Fruit fly (Drosophila melanogaster) whole organism, prepupa: ENCODE results near the gene Mkp3.

Source experiments
- Blimp-1 ChIP-seq: fragments of 200-800 bp; sonication (Bioruptor generic); optimal IDR thresholded peaks from 3 replicates; lab custom pipeline; 2017; ENCODE audit warnings: missing biosample characterization, missing genetic modification characterization, mild to moderate bottlenecking, moderate library complexity, missing genetic modification reagents
- CG10669 ChIP-seq: fragments of 200-800 bp; sonication (Bioruptor generic); optimal IDR thresholded peaks from 3 replicates; lab custom pipeline; 2018; ENCODE audit warnings: missing biosample characterization, mild to moderate bottlenecking, missing genetic modification characterization, moderate library complexity
- CG11294 ChIP-seq: fragments of 200-800 bp; sonication (Bioruptor generic); IDR thresholded peaks from 2 replicates; pipeline ENCODE4 v1.3.6; 2022; ENCODE audit warnings: missing biosample characterization, missing genetic modification characterization
- CG11902 ChIP-seq: fragments of 200-800 bp; sonication (Bioruptor generic); optimal IDR thresholded peaks from 3 replicates; lab custom pipeline; 2016; ENCODE audit warnings: missing biosample characterization, missing genetic modification characterization
- CG1621 ChIP-seq: fragments of 200-800 bp; sonication (Bioruptor generic); optimal IDR thresholded peaks from 3 replicates; lab custom pipeline; 2018; ENCODE audit warnings: missing biosample characterization, mild to moderate bottlenecking, missing genetic modification characterization
- CG16779 ChIP-seq: fragments of 200-800 bp; sonication (Bioruptor generic); optimal IDR thresholded peaks from 3 replicates; lab custom pipeline; 2017; ENCODE audit warnings: missing biosample characterization, mild to moderate bottlenecking, missing genetic modification characterization
- CG3032 ChIP-seq: fragments of 200-800 bp; optimal IDR thresholded peaks from 2 replicates; lab custom pipeline; 2019; ENCODE audit warnings: missing biosample characterization, mild to moderate bottlenecking, missing genetic modification characterization, moderate library complexity
- CG31627 ChIP-seq: fragments of 200-800 bp; sonication (Bioruptor generic); optimal IDR thresholded peaks from 3 replicates; lab custom pipeline; 2016; ENCODE audit warnings: missing biosample characterization, missing genetic modification characterization
- CG32006 ChIP-seq: fragments of 200-800 bp; sonication (Bioruptor generic); optimal IDR thresholded peaks from 3 replicates; lab custom pipeline; 2017; ENCODE audit warnings: missing biosample characterization, mild to moderate bottlenecking, missing genetic modification characterization
- CG34406 ChIP-seq: fragments of 200-800 bp; sonication (Bioruptor generic); optimal IDR thresholded peaks from 3 replicates; lab custom pipeline; 2016; ENCODE audit warnings: missing biosample characterization, missing genetic modification characterization
- CG3919 ChIP-seq: fragments of 200-800 bp; sonication (Bioruptor generic); optimal IDR thresholded peaks from 3 replicates; lab custom pipeline; 2016; ENCODE audit warnings: missing biosample characterization, missing genetic modification characterization
- CG4318 ChIP-seq: fragments of 200-800 bp; sonication (Bioruptor generic); optimal IDR thresholded peaks from 3 replicates; lab custom pipeline; 2017; ENCODE audit warnings: missing biosample characterization, mild to moderate bottlenecking, missing genetic modification characterization
- CG6163 ChIP-seq: fragments of 200-800 bp; sonication (Bioruptor generic); IDR thresholded peaks from 3 replicates; pipeline ENCODE4 v1.3.6; 2022; ENCODE audit warnings: missing biosample characterization, missing genetic modification characterization
- CG6276 ChIP-seq: fragments of 200-800 bp; sonication (Bioruptor generic); optimal IDR thresholded peaks from 2 replicates; lab custom pipeline; 2017; ENCODE audit warnings: missing biosample characterization, mild to moderate bottlenecking, missing genetic modification characterization
- CG6808 ChIP-seq: fragments of 200-800 bp; sonication (Bioruptor generic); optimal IDR thresholded peaks from 3 replicates; lab custom pipeline; 2017; ENCODE audit warnings: missing biosample characterization, missing genetic modification characterization, mild to moderate bottlenecking, moderate library complexity, missing genetic modification reagents
- CG6854 ChIP-seq: fragments of 200-800 bp; sonication (Bioruptor generic); optimal IDR thresholded peaks from 2 replicates; lab custom pipeline; 2017; ENCODE audit warnings: missing biosample characterization, mild to moderate bottlenecking, missing genetic modification characterization
- CG8632 ChIP-seq: fragments of 200-800 bp; sonication (Bioruptor generic); optimal IDR thresholded peaks from 3 replicates; lab custom pipeline; 2016; ENCODE audit warnings: missing biosample characterization, missing genetic modification characterization
- CG9139 ChIP-seq: fragments of 200-800 bp; sonication (Bioruptor generic); optimal IDR thresholded peaks from 3 replicates; lab custom pipeline; 2017; ENCODE audit warnings: missing biosample characterization, mild to moderate bottlenecking, missing genetic modification characterization
- Eip75B ChIP-seq: fragments of 200-800 bp; sonication (Bioruptor generic); optimal IDR thresholded peaks from 3 replicates; lab custom pipeline; 2016; ENCODE audit warnings: missing biosample characterization, missing genetic modification characterization
- Eip93F ChIP-seq: fragments of 200-800 bp; sonication (Bioruptor generic); optimal IDR thresholded peaks from 2 replicates; lab custom pipeline; 2016; ENCODE audit warnings: missing biosample characterization, mild to moderate bottlenecking, missing genetic modification characterization
- Ets21C ChIP-seq: fragments of 200-800 bp; sonication (Bioruptor generic); optimal IDR thresholded peaks from 3 replicates; lab custom pipeline; 2016; ENCODE audit warnings: missing biosample characterization, missing genetic modification characterization
- Gug ChIP-seq: fragments of 200-800 bp; sonication (Bioruptor generic); IDR thresholded peaks from 2 replicates; pipeline ENCODE4 v1.3.6; 2022; ENCODE audit warnings: missing biosample characterization, missing genetic modification characterization
- Hr38 ChIP-seq: sonication (Bioruptor generic); optimal IDR thresholded peaks from 2 replicates; lab custom pipeline; 2016; ENCODE audit warnings: missing biosample characterization, missing genetic modification characterization
- Lpt ChIP-seq: fragments of 200-800 bp; sonication (Bioruptor generic); optimal IDR thresholded peaks from 3 replicates; lab custom pipeline; 2016; ENCODE audit warnings: missing biosample characterization, missing genetic modification characterization
- Met ChIP-seq: fragments of 200-800 bp; sonication (Bioruptor generic); optimal IDR thresholded peaks from 3 replicates; lab custom pipeline; 2016; ENCODE audit warnings: missing biosample characterization, missing genetic modification characterization
- OdsH ChIP-seq: fragments of 200-800 bp; sonication (Bioruptor generic); optimal IDR thresholded peaks from 3 replicates; lab custom pipeline; 2016; ENCODE audit warnings: missing biosample characterization, missing genetic modification characterization
- Sox14 ChIP-seq: fragments of 200-800 bp; sonication (Bioruptor generic); optimal IDR thresholded peaks from 3 replicates; lab custom pipeline; 2016; ENCODE audit warnings: missing biosample characterization, missing genetic modification characterization
- Sox15 ChIP-seq: fragments of 200-800 bp; sonication (Bioruptor generic); optimal IDR thresholded peaks from 3 replicates; lab custom pipeline; 2016; ENCODE audit warnings: missing biosample characterization, missing genetic modification characterization
- acj6 ChIP-seq: fragments of 200-800 bp; sonication (Bioruptor generic); optimal IDR thresholded peaks from 3 replicates; lab custom pipeline; 2016; ENCODE audit warnings: missing biosample characterization, missing genetic modification characterization
- cyc ChIP-seq: fragments of 200-800 bp; sonication (Bioruptor generic); optimal IDR thresholded peaks from 3 replicates; lab custom pipeline; 2016; ENCODE audit warnings: missing biosample characterization, missing genetic modification characterization
- dsx ChIP-seq: fragments of 200-800 bp; optimal IDR thresholded peaks from 3 replicates; lab custom pipeline; 2019; ENCODE audit warnings: missing biosample characterization, mild to moderate bottlenecking, missing genetic modification characterization, moderate library complexity; ENCODE audit not compliant: poor library complexity, severe bottlenecking
- eg ChIP-seq: fragments of 200-800 bp; sonication (Bioruptor generic); IDR thresholded peaks from 3 replicates; pipeline ENCODE4 v1.3.6; 2022; ENCODE audit warnings: missing biosample characterization, missing genetic modification characterization
- esn ChIP-seq: fragments of 200-800 bp; sonication (Bioruptor generic); optimal IDR thresholded peaks from 2 replicates; lab custom pipeline; 2016; ENCODE audit warnings: missing biosample characterization, mild to moderate bottlenecking, missing genetic modification characterization, moderate library complexity
- fd59A ChIP-seq: fragments of 200-800 bp; sonication (Bioruptor generic); optimal IDR thresholded peaks from 2 replicates; lab custom pipeline; 2017; ENCODE audit warnings: missing biosample characterization, mild to moderate bottlenecking, missing genetic modification characterization, missing genetic modification reagents
- fkh ChIP-seq: fragments of 200-800 bp; sonication (Bioruptor generic); optimal IDR thresholded peaks from 3 replicates; lab custom pipeline; 2017; ENCODE audit warnings: missing biosample characterization, mild to moderate bottlenecking, missing genetic modification characterization, moderate library complexity
- lz ChIP-seq: fragments of 200-800 bp; sonication (Bioruptor generic); optimal IDR thresholded peaks from 3 replicates; lab custom pipeline; 2016; ENCODE audit warnings: missing biosample characterization, missing genetic modification characterization
- net ChIP-seq: fragments of 200-800 bp; sonication (Bioruptor generic); optimal IDR thresholded peaks from 3 replicates; lab custom pipeline; 2016; ENCODE audit warnings: missing biosample characterization, missing genetic modification characterization
- salr ChIP-seq, 2 experiments: fragments of 200-800 bp; sonication (Bioruptor generic); optimal IDR thresholded peaks; 3 replicates each; lab custom pipeline; 2016 to 2018; ENCODE audit warnings: missing biosample characterization in 2 of 2, missing genetic modification characterization in 2 of 2, mild to moderate bottlenecking in 1 of 2
- spab ChIP-seq: fragments of 200-800 bp; sonication (Bioruptor generic); optimal IDR thresholded peaks from 2 replicates; lab custom pipeline; 2017; ENCODE audit warnings: missing biosample characterization, mild to moderate bottlenecking, missing genetic modification characterization, missing genetic modification reagents
- ss ChIP-seq, 2 experiments: fragments of 200-800 bp; sonication (Bioruptor generic); optimal IDR thresholded peaks; 2 replicates in 1 of 2; 3 replicates in 1 of 2; lab custom pipeline; 2017 to 2018; ENCODE audit warnings: mild to moderate bottlenecking in 2 of 2, missing biosample characterization in 2 of 2, missing genetic modification characterization in 2 of 2, moderate library complexity in 1 of 2
- svp ChIP-seq: fragments of 200-800 bp; sonication (Bioruptor generic); peaks from one replicate; lab custom pipeline; 2016; ENCODE audit warnings: missing biosample characterization, missing genetic modification characterization
- topi ChIP-seq: fragments of 200-800 bp; sonication (Bioruptor generic); optimal IDR thresholded peaks from 3 replicates; lab custom pipeline; 2016; ENCODE audit warnings: missing biosample characterization, missing genetic modification characterization
- vri ChIP-seq: fragments of 200-800 bp; sonication (Bioruptor generic); optimal IDR thresholded peaks from 3 replicates; lab custom pipeline; 2016; ENCODE audit warnings: missing biosample characterization, mild to moderate bottlenecking, missing genetic modification characterization

Mkp3 gene

DNA sequence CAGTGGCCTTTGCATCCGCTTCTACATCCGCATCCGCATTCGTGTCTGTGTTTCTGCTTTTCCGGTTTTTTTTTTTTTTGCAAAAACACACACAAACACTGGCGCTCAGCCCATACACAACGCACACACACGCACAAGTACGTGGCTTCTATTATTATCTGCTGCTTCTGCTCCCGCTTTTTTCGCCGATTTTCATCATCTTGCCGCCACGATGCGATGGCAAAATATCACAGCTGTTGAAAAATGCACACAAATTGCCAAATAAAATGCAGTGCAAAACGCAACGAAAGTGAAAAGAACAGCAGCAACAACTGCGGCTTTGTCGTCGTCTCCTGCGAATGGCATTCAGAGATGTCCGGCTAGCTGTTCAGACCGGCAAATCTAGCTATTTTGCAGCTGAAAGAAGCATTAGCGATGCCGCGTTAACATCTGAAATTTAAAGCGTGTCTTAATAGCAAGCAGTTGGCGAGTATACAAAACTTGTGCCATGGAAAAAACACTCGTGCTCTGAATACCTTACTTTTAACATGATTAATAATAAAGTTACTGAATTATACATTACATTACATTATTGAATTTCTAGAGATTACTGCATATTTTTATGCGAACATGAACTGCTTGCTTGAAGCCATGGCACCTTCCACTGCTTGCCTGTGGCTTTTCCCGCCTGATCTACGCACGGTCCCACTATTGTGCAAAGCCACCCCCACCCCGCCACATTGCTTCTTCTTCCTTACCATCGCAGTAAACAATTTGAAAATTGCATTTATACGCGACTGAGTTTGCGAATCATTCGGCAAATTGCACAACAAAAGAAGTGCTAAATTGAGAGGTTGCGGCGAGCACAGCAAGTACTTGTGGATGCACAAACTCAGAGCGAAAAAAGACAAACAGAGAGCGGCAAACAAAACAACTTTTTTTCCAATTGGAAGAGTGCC, 23.5 kb downstream of the Mkp3 start, which contains the start of the genes Ugt316A1 and Sfxn2 (continued):
- TF ChIP-seq esn (GFP tag; lab: Kevin White, UChicago), result peak; percentile 44
- peak; percentile 91 for TF ChIP-seq CG6854 (GFP tag; lab: Kevin White, UChicago)
- no peak for TF ChIP-seq CG16779 (tag; lab: Kevin White, UChicago)
- no peak for TF ChIP-seq fkh (GFP tag; lab: Kevin White, UChicago)
- TF ChIP-seq CG4318 (GFP tag; lab: Kevin White, UChicago), result no peak
- TF ChIP-seq CG3032 (tag; lab: Kevin White, UChicago), result peak; percentile 39
- no peak for TF ChIP-seq svp (GFP tag; lab: Kevin White, UChicago)
- TF ChIP-seq acj6 (GFP tag; lab: Kevin White, UChicago), result no peak
- TF ChIP-seq CG11902, result no peak
- TF ChIP-seq Sox15, result no peak
- TF ChIP-seq CG6276 (GFP tag; lab: Kevin White, UChicago), result peak; percentile 60
- peak; percentile 36 for TF ChIP-seq cyc
- no peak for TF ChIP-seq Gug (GFP tag; lab: Robert Waterston, UW)
- TF ChIP-seq Sox14, result peak; percentile 59
- peak; percentile 6 to 33 for TF ChIP-seq salr (GFP tag; optimal IDR thresholded peaks at IDR 0.05; lab: Kevin White, UChicago)
- peak; percentile 1 for TF ChIP-seq CG34406 (GFP tag; lab: Kevin White, UChicago)
- TF ChIP-seq spab, result no peak
- peak; percentile 32 for TF ChIP-seq Eip75B (GFP tag; lab: Kevin White, UChicago)
- peak; percentile 56 for TF ChIP-seq CG9139
- TF ChIP-seq topi (GFP tag; lab: Kevin White, UChicago), result peak; percentile 41
- peak; percentile 54; the same call in 2 of the 3 replicates for TF ChIP-seq eg (GFP tag; lab: Robert Waterston, UW)
- peak; percentile 52 for TF ChIP-seq CG3919 (GFP tag; lab: Kevin White, UChicago)
- peak; percentile 33 for TF ChIP-seq CG31627 (GFP tag; lab: Kevin White, UChicago)
- TF ChIP-seq CG6163, result no peak; the same call in 2 of the 3 replicates
- peak; percentile 58 for TF ChIP-seq Met (GFP tag; lab: Kevin White, UChicago)
- TF ChIP-seq ss (GFP tag; optimal IDR thresholded peaks at IDR 0.05; lab: Kevin White, UChicago), result peak; percentile 66 to 74
- TF ChIP-seq net, result peak; percentile 57
- peak; percentile 72 for TF ChIP-seq Eip93F (GFP tag; lab: Kevin White, UChicago)
- TF ChIP-seq CG10669 (GFP tag; lab: Kevin White, UChicago), result peak; percentile 37
- TF ChIP-seq CG11294 (GFP tag; lab: Robert Waterston, UW), result no peak
- peak; percentile 100 for TF ChIP-seq Blimp-1
- no peak for TF ChIP-seq CG32006 (GFP tag; lab: Kevin White, UChicago)

- TF ChIP-seq vri (GFP tag; lab: Kevin White, UChicago) (no peak), CG16779 (tag; lab: Kevin White, UChicago) (no peak), CG34406 (GFP tag; lab: Kevin White, UChicago) (no peak), eg (GFP tag; lab: Robert Waterston, UW) (0 out of 3 replicates have a peak, but pooled peaks have one; percentile 33)
Observed at dm6 chr3L:19058824-19059223, 27.4 kb downstream of the Mkp3 start.

- no peak for TF ChIP-seq salr (GFP tag; optimal IDR thresholded peaks at IDR 0.05; lab: Kevin White, UChicago)
- peak; percentile 12 for TF ChIP-seq Met (GFP tag; lab: Kevin White, UChicago)
- peak; percentile 46 for TF ChIP-seq acj6 (GFP tag; lab: Kevin White, UChicago)
- TF ChIP-seq OdsH (GFP tag; lab: Kevin White, UChicago), result peak; percentile 50
- no peak for TF ChIP-seq Sox15
- peak; percentile 33 for TF ChIP-seq CG6808 (GFP tag; lab: Kevin White, UChicago)
- TF ChIP-seq CG6854 (GFP tag; lab: Kevin White, UChicago), result no peak
- peak; percentile 18 for TF ChIP-seq CG8632 (GFP tag; lab: Kevin White, UChicago)
- no peak for TF ChIP-seq fkh (GFP tag; lab: Kevin White, UChicago)
- no peak for TF ChIP-seq CG1621
- TF ChIP-seq Ets21C (GFP tag; lab: Kevin White, UChicago), result no peak
- TF ChIP-seq Hr38 (GFP tag; lab: Kevin White, UChicago), result no peak
- TF ChIP-seq fd59A (GFP tag; lab: Kevin White, UChicago), result peak; percentile 3
- peak; percentile 4 for TF ChIP-seq Lpt (GFP tag; lab: Kevin White, UChicago)
- peak; percentile 30 for TF ChIP-seq CG34406 (GFP tag; lab: Kevin White, UChicago)
- no peak for TF ChIP-seq CG31627 (GFP tag; lab: Kevin White, UChicago)
- TF ChIP-seq Eip93F (GFP tag; lab: Kevin White, UChicago), result no peak
- TF ChIP-seq CG10669 (GFP tag; lab: Kevin White, UChicago), result peak; percentile 17
- TF ChIP-seq Eip75B (GFP tag; lab: Kevin White, UChicago), result no peak
- TF ChIP-seq Sox14, result no peak
- TF ChIP-seq lz (GFP tag; lab: Kevin White, UChicago), result no peak
- TF ChIP-seq CG6276 (GFP tag; lab: Kevin White, UChicago), result no peak
- TF ChIP-seq dsx (GFP tag; lab: Kevin White, UChicago), result peak; percentile 59
- 0 out of 3 replicates have a peak, but pooled peaks have one; percentile 8 for TF ChIP-seq CG6163
Observed at dm6 chr3L:19056857-19057324, 29.3 kb downstream of the Mkp3 start.
